Fruit fly (Drosophila melanogaster): ENCODE measurements around the gene CG45116.

The CG45116 gene

dm6 chr3L:22749147-22749550, 49.9 kb downstream of the CG45116 start, which contains the start of gene SPoCk (continued):
- peak; percentile 24 for TF ChIP-seq Hmr (GFP tag; optimal IDR thresholded peaks at IDR 0.05)
- TF ChIP-seq Atf-2 (GFP tag; optimal IDR thresholded peaks at IDR 0.05), result no peak
- no peak for TF ChIP-seq CG18619 (GFP tag; optimal IDR thresholded peaks at IDR 0.05)
- TF ChIP-seq MESR4 (GFP tag; optimal IDR thresholded peaks at IDR 0.05), result peak; percentile 15
- peak; percentile 62 for TF ChIP-seq pzg (GFP tag; optimal IDR thresholded peaks at IDR 0.05)
- TF ChIP-seq CG2199 (GFP tag; IDR thresholded peaks at IDR 0.05), result no peak; the same call in 2 of the 3 replicates
- TF ChIP-seq CG9609 (GFP tag; optimal IDR thresholded peaks at IDR 0.05), result no peak
- TF ChIP-seq Blimp-1 (GFP tag; optimal IDR thresholded peaks at IDR 0.05), result no peak
- no peak for TF ChIP-seq B-H2 (GFP tag; optimal IDR thresholded peaks at IDR 0.05)
- TF ChIP-seq Doc2 (GFP tag; IDR thresholded peaks at IDR 0.05), result no peak
- no peak for TF ChIP-seq ems (GFP tag; optimal IDR thresholded peaks at IDR 0.05)
- no peak for TF ChIP-seq CG8924 (tag; optimal IDR thresholded peaks at IDR 0.05)
- no peak for TF ChIP-seq chinmo (GFP tag; IDR thresholded peaks at IDR 0.05; ENCODE audit: partially characterized antibody)
- TF ChIP-seq scrt (GFP tag; optimal IDR thresholded peaks at IDR 0.05), result peak; percentile 20
- no peak for TF ChIP-seq pho (GFP tag; optimal IDR thresholded peaks at IDR 0.05)
- TF ChIP-seq nerfin-1 (tag; optimal IDR thresholded peaks at IDR 0.05), result no peak
- no peak for TF ChIP-seq CG15073 (GFP tag; optimal IDR thresholded peaks at IDR 0.05)
- TF ChIP-seq D19A (tag; optimal IDR thresholded peaks at IDR 0.05), result no peak
- no peak for TF ChIP-seq CG8290 (GFP tag; optimal IDR thresholded peaks at IDR 0.05)
- peak in 1 of 2 experiments; percentile 24 for TF ChIP-seq CG8290 (tag; optimal IDR thresholded peaks at IDR 0.05)
- no peak for TF ChIP-seq fd64A (GFP tag; optimal IDR thresholded peaks at IDR 0.05)
- TF ChIP-seq p53 (GFP tag; optimal IDR thresholded peaks at IDR 0.05), result no peak
- peak; percentile 55; the same call in 1 of the 2 replicates for TF ChIP-seq amos (GFP tag; IDR thresholded peaks at IDR 0.05; ENCODE audit: partially characterized antibody)
- no peak for TF ChIP-seq Awh (GFP tag; IDR thresholded peaks at IDR 0.05)
- no peak for TF ChIP-seq CG12155 (GFP tag; optimal IDR thresholded peaks at IDR 0.05)
- TF ChIP-seq kah (GFP tag; optimal IDR thresholded peaks at IDR 0.05), result no peak
- peak; percentile 98 for TF ChIP-seq onecut (GFP tag; IDR thresholded peaks at IDR 0.05)
- TF ChIP-seq HLH3B (GFP tag; IDR thresholded peaks at IDR 0.05), result no peak
- TF ChIP-seq Dll (GFP tag; IDR thresholded peaks at IDR 0.05; ENCODE audit: partially characterized antibody), result no peak
- no peak for TF ChIP-seq dimm (GFP tag; IDR thresholded peaks at IDR 0.05)
- TF ChIP-seq stc (GFP tag; IDR thresholded peaks at IDR 0.05), result no peak
- peak; percentile 19 for TF ChIP-seq trem (tag; optimal IDR thresholded peaks at IDR 0.05)
- no peak for TF ChIP-seq NfI (GFP tag; optimal IDR thresholded peaks at IDR 0.05)
- TF ChIP-seq Nf-YA (GFP tag; IDR thresholded peaks at IDR 0.05), result no peak
- no peak for TF ChIP-seq eyg (GFP tag; optimal IDR thresholded peaks at IDR 0.05)
- TF ChIP-seq CG1603 (tag; optimal IDR thresholded peaks at IDR 0.05), result peak; percentile 13
- TF ChIP-seq inv (GFP tag; IDR thresholded peaks at IDR 0.05; ENCODE audit: partially characterized antibody), result no peak
- no peak for TF ChIP-seq CG3065 (GFP tag; optimal IDR thresholded peaks at IDR 0.05)
- TF ChIP-seq HLH4C (GFP tag; IDR thresholded peaks at IDR 0.05; ENCODE audit: partially characterized antibody), result no peak
- no peak for TF ChIP-seq CG31388 (GFP tag; optimal IDR thresholded peaks at IDR 0.05)
- peak; percentile 52 for TF ChIP-seq CG15514 (GFP tag; optimal IDR thresholded peaks at IDR 0.05)
- no peak for TF ChIP-seq pum (GFP tag; optimal IDR thresholded peaks at IDR 0.05)
- no peak for TF ChIP-seq CG11560 (tag; IDR thresholded peaks at IDR 0.05)
- TF ChIP-seq psq (GFP tag; optimal IDR thresholded peaks at IDR 0.05), result no peak
- peak; percentile 5 for TF ChIP-seq lbe (GFP tag; optimal IDR thresholded peaks at IDR 0.05)
- TF ChIP-seq CG16813 (GFP tag; IDR thresholded peaks at IDR 0.05; ENCODE audit: partially characterized antibody), result peak; percentile 17; the same call in 1 of the 3 replicates
- no peak for TF ChIP-seq CG14965 (GFP tag; optimal IDR thresholded peaks at IDR 0.05; ENCODE audit: borderline replicate concordance)
- no peak for TF ChIP-seq Atf3 (GFP tag; optimal IDR thresholded peaks at IDR 0.05)
- no peak for TF ChIP-seq CG2889 (GFP tag; IDR thresholded peaks at IDR 0.05)
- no peak for TF ChIP-seq CG15696 (tag; optimal IDR thresholded peaks at IDR 0.05)
- TF ChIP-seq CG7839 (tag; optimal IDR thresholded peaks at IDR 0.05), result no peak
